Worm (Caenorhabditis elegans): Measurements from ENCODE around the gene pph-2.

DNA sequence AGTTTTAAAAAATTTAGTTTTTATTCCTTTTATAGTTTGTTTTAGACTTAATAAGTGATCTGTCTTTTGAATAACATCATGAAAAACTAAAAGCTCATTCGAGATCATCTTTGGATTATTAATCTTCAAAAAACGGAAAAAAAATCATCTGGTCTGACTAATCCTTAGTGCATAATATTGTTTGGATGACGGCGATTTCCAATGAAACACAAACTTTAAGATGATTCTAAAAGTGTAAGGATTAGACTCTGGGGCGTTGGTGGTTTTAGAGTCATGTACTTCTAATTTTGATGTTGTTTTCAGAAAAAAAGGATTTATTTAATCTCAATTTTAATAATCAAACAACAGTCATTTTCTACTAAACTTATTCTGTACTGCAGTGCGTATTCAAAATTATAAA is 15.8 kb upstream of the pph-2 start:
- TF ChIP-seq him-1 (tag; optimal IDR thresholded peaks at IDR 0.05): no peak
- TF ChIP-seq dao-5 (tag; optimal IDR thresholded peaks at IDR 0.05): no peak
- no peak for TF ChIP-seq W03F9.2 (tag; optimal IDR thresholded peaks at IDR 0.05)
